Fruit fly (Drosophila melanogaster): ENCODE results near the gene INPP5E.

DNA sequence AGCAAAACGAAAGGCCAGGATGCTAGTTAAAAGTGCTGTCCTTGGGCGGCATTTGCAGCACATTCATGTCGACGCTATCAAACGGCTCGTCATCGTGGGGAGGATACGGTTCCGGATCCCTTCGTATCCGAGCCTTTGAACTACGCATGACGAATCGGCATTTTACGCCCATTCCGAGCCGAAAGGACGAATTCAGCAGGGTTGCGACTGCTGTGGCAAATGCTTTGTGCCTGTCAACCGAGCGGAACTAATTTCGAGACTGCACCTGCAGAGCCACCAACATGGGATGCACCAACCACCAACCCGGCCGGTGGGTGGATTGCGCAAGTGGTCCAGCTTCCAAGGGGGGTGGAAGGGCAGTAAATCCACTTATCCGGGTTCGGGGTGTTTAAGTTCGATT lies 13.1 kb downstream of the INPP5E start:
- TF ChIP-seq NFAT (GFP tag; IDR thresholded peaks at IDR 0.05) (no peak), CG5953 (GFP tag; IDR thresholded peaks at IDR 0.05) (no peak), Jarid2 (GFP tag; optimal IDR thresholded peaks at IDR 0.05) (no peak), Aef1 (GFP tag; IDR thresholded peaks at IDR 0.05) (no peak), nom (GFP tag; optimal IDR thresholded peaks at IDR 0.05) (no peak), luna (GFP tag; optimal IDR thresholded peaks at IDR 0.05) (no peak), zen2 (GFP tag; IDR thresholded peaks at IDR 0.05; ENCODE audit: partially characterized antibody) (no peak)

Data from whole organism, embryonic.